Worm (Caenorhabditis elegans): ENCODE measurements around the gene srlf-33.

The srlf-33 gene

DNA sequence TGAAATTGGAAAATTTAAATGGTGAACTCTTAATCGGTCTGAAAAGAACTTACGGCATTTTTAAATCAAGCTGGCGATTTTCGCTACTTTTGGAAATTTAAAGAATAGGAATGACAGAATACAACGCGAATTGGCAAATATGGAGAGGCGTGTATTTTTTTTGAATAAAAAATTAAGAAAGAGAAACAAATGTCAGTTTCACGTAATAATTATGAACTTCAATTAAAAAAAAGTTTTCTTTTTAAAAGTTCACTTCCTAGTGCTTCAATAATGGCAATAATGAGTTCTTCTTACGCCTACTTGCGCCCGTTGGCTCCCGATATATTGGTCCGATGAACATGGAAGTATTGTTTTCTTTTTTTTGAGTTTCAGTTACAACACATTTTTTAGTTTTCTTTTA is 47.6 kb downstream of the srlf-33 start, which contains the start of gene pph-2:
pph-2 (minus strand) TSS at position 101 of the 400 bp plus-strand sequence.
- TF ChIP-seq dao-5 (tag; optimal IDR thresholded peaks at IDR 0.05) (no peak), him-1 (tag; optimal IDR thresholded peaks at IDR 0.05) (no peak), W03F9.2 (tag; optimal IDR thresholded peaks at IDR 0.05) (no peak)
